Fruit fly (Drosophila melanogaster) whole organism, adult: ENCODE measurements around the gene Atg8b.
A peak's percentile ranks its signal among the peaks of the same experiment; 100 is the strongest.

ENCODE experiments used
- CG11617 ChIP-seq: fragments of 200-800 bp; sonication (Bioruptor generic); optimal IDR thresholded peaks from 2 replicates; lab custom pipeline; 2017; ENCODE audit warnings: mild to moderate bottlenecking, missing biosample characterization, missing genetic modification reagents, missing genetic modification characterization
- CG7045 ChIP-seq: fragments of 200-800 bp; sonication (Bioruptor generic); optimal IDR thresholded peaks from 2 replicates; lab custom pipeline; 2017; ENCODE audit warnings: missing biosample characterization, mild to moderate bottlenecking, missing genetic modification characterization
- CG7101 ChIP-seq: fragments of 200-800 bp; sonication (Bioruptor generic); optimal IDR thresholded peaks from 2 replicates; lab custom pipeline; 2018; ENCODE audit warnings: missing biosample characterization, mild to moderate bottlenecking, missing genetic modification characterization, moderate library complexity
- Clk ChIP-seq: fragments of 200-800 bp; sonication (Bioruptor generic); optimal IDR thresholded peaks from 2 replicates; lab custom pipeline; 2017; ENCODE audit warnings: missing biosample characterization, missing genetic modification characterization
- Hr96 ChIP-seq: fragments of 200-800 bp; sonication (Bioruptor generic); optimal IDR thresholded peaks from 2 replicates; lab custom pipeline; 2016; ENCODE audit warnings: missing biosample characterization, missing genetic modification characterization
- cnc ChIP-seq, 2 experiments: fragments of >200 bp; optimal IDR thresholded peaks; 2 replicates each; lab custom pipeline; 2017
- kay ChIP-seq: fragments of 200-800 bp; sonication (Bioruptor generic); peaks from one replicate; lab custom pipeline; 2016; ENCODE audit warnings: missing biosample characterization, missing genetic modification characterization, borderline replicate concordance
- ovo ChIP-seq: fragments of 200-800 bp; sonication (Bioruptor generic); optimal IDR thresholded peaks from 2 replicates; lab custom pipeline; 2016; ENCODE audit warnings: missing biosample characterization, missing genetic modification characterization
- pad ChIP-seq: fragments of 200-800 bp; sonication (Bioruptor generic); optimal IDR thresholded peaks from 3 replicates; lab custom pipeline; 2017; ENCODE audit warnings: missing biosample characterization, missing genetic modification characterization, mild to moderate bottlenecking, moderate library complexity, missing genetic modification reagents

- no peak for TF ChIP-seq pad (GFP tag; lab: Kevin White, UChicago)
- no peak for TF ChIP-seq CG7045 (GFP tag; lab: Kevin White, UChicago)
- TF ChIP-seq Hr96, result no peak
- TF ChIP-seq kay (GFP tag; lab: Kevin White, UChicago), result no peak
- TF ChIP-seq CG7101 (tag; lab: Kevin White, UChicago), result peak; percentile 13
- TF ChIP-seq cnc (optimal IDR thresholded peaks at IDR 0.05; lab: Kevin White, UChicago), result no peak
- TF ChIP-seq Clk, result no peak
- no peak for TF ChIP-seq CG11617 (GFP tag; lab: Kevin White, UChicago)
- no peak for TF ChIP-seq ovo (GFP tag; lab: Kevin White, UChicago)
These were observed 40.0 kb downstream of the Atg8b start, which contains the start of the genes CG31251 and CG31360 for dm6 chr3R:17684854-17685253.
